Fruit fly (Drosophila melanogaster) whole organism: ENCODE data around the gene Fign.

Experiments
- Dll ChIP-seq: fragments of >200 bp; optimal IDR thresholded peaks from 2 replicates; lab custom pipeline; 2017
- EcR ChIP-seq, 2 experiments: fragments of >200 bp; optimal IDR thresholded peaks; 2 replicates each; lab custom pipeline; 2017; ENCODE audit warnings: missing biosample characterization in 2 of 2, missing genetic modification characterization in 2 of 2, missing genetic modification reagents in 2 of 2
- pan ChIP-seq: fragments of >200 bp; optimal IDR thresholded peaks from 2 replicates; lab custom pipeline; 2017
- psq ChIP-seq: fragments of >200 bp; optimal IDR thresholded peaks from 2 replicates; lab custom pipeline; 2017
- usp ChIP-seq: fragments of >200 bp; optimal IDR thresholded peaks from 2 replicates; lab custom pipeline; 2017; ENCODE audit warnings: missing biosample characterization, missing genetic modification characterization, mixed read lengths

- TF ChIP-seq psq (lab: Kevin White, UChicago) (no peak), pan (no peak), Dll (lab: Kevin White, UChicago) (no peak), usp (no peak), EcR (GFP tag; optimal IDR thresholded peaks at IDR 0.05; lab: Kevin White, UChicago) (no peak)
These were observed 39.1 kb downstream of the Fign start, which contains the start of gene OtopLb for dm6 chr2L:3280484-3280993.
